Fruit fly (Drosophila melanogaster) whole organism, prepupa: ENCODE measurements around the gene CG15221.

ENCODE experiments used
- Blimp-1 ChIP-seq: fragments of 200-800 bp; sonication (Bioruptor generic); optimal IDR thresholded peaks from 3 replicates; lab custom pipeline; 2017; ENCODE audit warnings: missing biosample characterization, missing genetic modification characterization, mild to moderate bottlenecking, moderate library complexity, missing genetic modification reagents
- CG10669 ChIP-seq: fragments of 200-800 bp; sonication (Bioruptor generic); optimal IDR thresholded peaks from 3 replicates; lab custom pipeline; 2018; ENCODE audit warnings: missing biosample characterization, mild to moderate bottlenecking, missing genetic modification characterization, moderate library complexity
- CG11294 ChIP-seq: fragments of 200-800 bp; sonication (Bioruptor generic); IDR thresholded peaks from 2 replicates; pipeline ENCODE4 v1.3.6; 2022; ENCODE audit warnings: missing biosample characterization, missing genetic modification characterization
- CG15336 ChIP-seq: fragments of 200-800 bp; sonication (Bioruptor generic); IDR thresholded peaks from 2 replicates; pipeline ENCODE4 v1.3.6; 2022; ENCODE audit warnings: missing biosample characterization, missing genetic modification characterization
- CG3032 ChIP-seq: fragments of 200-800 bp; optimal IDR thresholded peaks from 2 replicates; lab custom pipeline; 2019; ENCODE audit warnings: missing biosample characterization, mild to moderate bottlenecking, missing genetic modification characterization, moderate library complexity
- CG34406 ChIP-seq: fragments of 200-800 bp; sonication (Bioruptor generic); optimal IDR thresholded peaks from 3 replicates; lab custom pipeline; 2016; ENCODE audit warnings: missing biosample characterization, missing genetic modification characterization
- CG4318 ChIP-seq: fragments of 200-800 bp; sonication (Bioruptor generic); optimal IDR thresholded peaks from 3 replicates; lab custom pipeline; 2017; ENCODE audit warnings: missing biosample characterization, mild to moderate bottlenecking, missing genetic modification characterization
- CG6276 ChIP-seq: fragments of 200-800 bp; sonication (Bioruptor generic); optimal IDR thresholded peaks from 2 replicates; lab custom pipeline; 2017; ENCODE audit warnings: missing biosample characterization, mild to moderate bottlenecking, missing genetic modification characterization
- CG6808 ChIP-seq: fragments of 200-800 bp; sonication (Bioruptor generic); optimal IDR thresholded peaks from 3 replicates; lab custom pipeline; 2017; ENCODE audit warnings: missing biosample characterization, missing genetic modification characterization, mild to moderate bottlenecking, moderate library complexity, missing genetic modification reagents
- CG7368 ChIP-seq: fragments of 200-800 bp; sonication (Bioruptor generic); optimal IDR thresholded peaks from 3 replicates; lab custom pipeline; 2016; ENCODE audit warnings: missing biosample characterization, missing genetic modification characterization
- CG8119 ChIP-seq: fragments of 200-800 bp; sonication (Bioruptor generic); IDR thresholded peaks from 3 replicates; pipeline ENCODE4 v1.3.6; 2022; ENCODE audit warnings: missing biosample characterization, missing genetic modification characterization
- CG8632 ChIP-seq: fragments of 200-800 bp; sonication (Bioruptor generic); optimal IDR thresholded peaks from 3 replicates; lab custom pipeline; 2016; ENCODE audit warnings: missing biosample characterization, missing genetic modification characterization
- Eip75B ChIP-seq: fragments of 200-800 bp; sonication (Bioruptor generic); optimal IDR thresholded peaks from 3 replicates; lab custom pipeline; 2016; ENCODE audit warnings: missing biosample characterization, missing genetic modification characterization
- Eip78C ChIP-seq: fragments of 200-800 bp; sonication (Bioruptor generic); peaks from one replicate; lab custom pipeline; 2016; ENCODE audit warnings: missing biosample characterization, missing genetic modification characterization
- Ets21C ChIP-seq: fragments of 200-800 bp; sonication (Bioruptor generic); optimal IDR thresholded peaks from 3 replicates; lab custom pipeline; 2016; ENCODE audit warnings: missing biosample characterization, missing genetic modification characterization
- Ets96B ChIP-seq: fragments of 200-800 bp; optimal IDR thresholded peaks from 2 replicates; lab custom pipeline; 2019; ENCODE audit warnings: missing biosample characterization, mild to moderate bottlenecking, missing genetic modification characterization, moderate library complexity
- Gug ChIP-seq: fragments of 200-800 bp; sonication (Bioruptor generic); IDR thresholded peaks from 2 replicates; pipeline ENCODE4 v1.3.6; 2022; ENCODE audit warnings: missing biosample characterization, missing genetic modification characterization
- Hr38 ChIP-seq: sonication (Bioruptor generic); optimal IDR thresholded peaks from 2 replicates; lab custom pipeline; 2016; ENCODE audit warnings: missing biosample characterization, missing genetic modification characterization
- Hr39 ChIP-seq: fragments of 200-800 bp; sonication (Bioruptor generic); optimal IDR thresholded peaks from 2 replicates; lab custom pipeline; 2016; ENCODE audit warnings: missing biosample characterization, missing genetic modification characterization
- Lpt ChIP-seq: fragments of 200-800 bp; sonication (Bioruptor generic); optimal IDR thresholded peaks from 3 replicates; lab custom pipeline; 2016; ENCODE audit warnings: missing biosample characterization, missing genetic modification characterization
- Met ChIP-seq: fragments of 200-800 bp; sonication (Bioruptor generic); optimal IDR thresholded peaks from 3 replicates; lab custom pipeline; 2016; ENCODE audit warnings: missing biosample characterization, missing genetic modification characterization
- OdsH ChIP-seq: fragments of 200-800 bp; sonication (Bioruptor generic); optimal IDR thresholded peaks from 3 replicates; lab custom pipeline; 2016; ENCODE audit warnings: missing biosample characterization, missing genetic modification characterization
- Smox ChIP-seq: fragments of 200-800 bp; sonication (Bioruptor generic); optimal IDR thresholded peaks from 3 replicates; lab custom pipeline; 2016; ENCODE audit warnings: missing biosample characterization, missing genetic modification characterization
- Sox102F ChIP-seq: fragments of 200-800 bp; sonication (Bioruptor generic); optimal IDR thresholded peaks from 2 replicates; lab custom pipeline; 2016; ENCODE audit warnings: missing biosample characterization, mild to moderate bottlenecking, missing genetic modification characterization
- achi ChIP-seq: fragments of 200-800 bp; sonication (Bioruptor generic); optimal IDR thresholded peaks from 3 replicates; lab custom pipeline; 2016; ENCODE audit warnings: missing biosample characterization, missing genetic modification characterization
- dac ChIP-seq: fragments of 200-800 bp; sonication (Bioruptor generic); optimal IDR thresholded peaks from 2 replicates; lab custom pipeline; 2017; ENCODE audit warnings: missing biosample characterization, mild to moderate bottlenecking, missing genetic modification characterization
- dsx ChIP-seq: fragments of 200-800 bp; optimal IDR thresholded peaks from 3 replicates; lab custom pipeline; 2019; ENCODE audit warnings: missing biosample characterization, mild to moderate bottlenecking, missing genetic modification characterization, moderate library complexity; ENCODE audit not compliant: poor library complexity, severe bottlenecking
- eg ChIP-seq: fragments of 200-800 bp; sonication (Bioruptor generic); IDR thresholded peaks from 3 replicates; pipeline ENCODE4 v1.3.6; 2022; ENCODE audit warnings: missing biosample characterization, missing genetic modification characterization
- fd85E ChIP-seq: fragments of 200-800 bp; sonication (Bioruptor generic); optimal IDR thresholded peaks from 3 replicates; lab custom pipeline; 2016; ENCODE audit warnings: missing biosample characterization, missing genetic modification characterization
- fkh ChIP-seq: fragments of 200-800 bp; sonication (Bioruptor generic); optimal IDR thresholded peaks from 3 replicates; lab custom pipeline; 2017; ENCODE audit warnings: missing biosample characterization, mild to moderate bottlenecking, missing genetic modification characterization, moderate library complexity
- lz ChIP-seq: fragments of 200-800 bp; sonication (Bioruptor generic); optimal IDR thresholded peaks from 3 replicates; lab custom pipeline; 2016; ENCODE audit warnings: missing biosample characterization, missing genetic modification characterization
- net ChIP-seq: fragments of 200-800 bp; sonication (Bioruptor generic); optimal IDR thresholded peaks from 3 replicates; lab custom pipeline; 2016; ENCODE audit warnings: missing biosample characterization, missing genetic modification characterization
- salr ChIP-seq, 2 experiments: fragments of 200-800 bp; sonication (Bioruptor generic); optimal IDR thresholded peaks; 3 replicates each; lab custom pipeline; 2016 to 2018; ENCODE audit warnings: missing biosample characterization in 2 of 2, missing genetic modification characterization in 2 of 2, mild to moderate bottlenecking in 1 of 2
- ss ChIP-seq, 2 experiments: fragments of 200-800 bp; sonication (Bioruptor generic); optimal IDR thresholded peaks; 2 replicates in 1 of 2; 3 replicates in 1 of 2; lab custom pipeline; 2017 to 2018; ENCODE audit warnings: mild to moderate bottlenecking in 2 of 2, missing biosample characterization in 2 of 2, missing genetic modification characterization in 2 of 2, moderate library complexity in 1 of 2
- svp ChIP-seq: fragments of 200-800 bp; sonication (Bioruptor generic); peaks from one replicate; lab custom pipeline; 2016; ENCODE audit warnings: missing biosample characterization, missing genetic modification characterization
- vri ChIP-seq: fragments of 200-800 bp; sonication (Bioruptor generic); optimal IDR thresholded peaks from 3 replicates; lab custom pipeline; 2016; ENCODE audit warnings: missing biosample characterization, mild to moderate bottlenecking, missing genetic modification characterization

The CG15221 gene

DNA sequence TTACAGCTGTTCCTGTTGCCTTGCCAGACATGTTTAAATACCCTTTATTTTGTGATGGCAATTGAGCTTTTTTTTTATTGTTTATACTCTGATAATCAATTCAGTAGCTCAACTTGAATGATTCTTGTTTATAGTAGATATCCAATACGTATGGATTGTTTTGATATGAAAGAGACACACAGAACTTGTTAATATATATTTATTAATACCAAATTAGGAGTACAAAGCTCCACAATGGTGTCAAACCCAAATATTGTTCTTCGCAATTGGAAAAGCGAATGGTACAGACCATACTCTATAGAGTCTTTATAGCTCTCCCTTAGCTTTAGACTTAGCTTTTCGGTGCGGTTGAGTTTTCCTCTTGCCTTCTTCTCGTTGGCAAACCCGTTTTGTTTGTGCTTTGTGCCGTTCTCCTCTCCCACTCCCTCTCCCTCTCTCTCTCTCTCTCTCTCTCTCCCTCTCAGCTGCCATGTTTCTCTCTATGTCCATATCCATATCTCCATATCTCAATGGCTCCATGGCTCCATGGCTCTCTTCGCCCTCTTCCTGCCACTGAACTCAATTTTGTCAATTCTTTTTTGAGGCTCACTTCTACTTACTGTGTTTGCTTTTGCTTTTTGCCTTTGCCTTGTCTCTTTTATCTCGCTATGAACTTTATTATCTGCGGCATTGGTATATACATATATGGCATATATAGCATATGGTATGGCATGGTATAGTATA is 38.0 kb upstream of the CG15221 start (continued):
- TF ChIP-seq ss (GFP tag; optimal IDR thresholded peaks at IDR 0.05; lab: Kevin White, UChicago): peak; percentile 64 to 89
- TF ChIP-seq CG34406 (GFP tag; lab: Kevin White, UChicago): peak; percentile 81
- TF ChIP-seq fd85E (GFP tag; lab: Kevin White, UChicago): no peak
- TF ChIP-seq Ets21C (GFP tag; lab: Kevin White, UChicago): peak; percentile 59
- peak; percentile 43 for TF ChIP-seq CG4318 (GFP tag; lab: Kevin White, UChicago)
- TF ChIP-seq Smox (GFP tag; lab: Kevin White, UChicago): peak; percentile 82
- peak; percentile 87 for TF ChIP-seq CG3032 (tag; lab: Kevin White, UChicago)
- TF ChIP-seq eg (GFP tag; lab: Robert Waterston, UW): no peak
- peak; percentile 67 for TF ChIP-seq Lpt (GFP tag; lab: Kevin White, UChicago)
- peak; percentile 80 for TF ChIP-seq svp (GFP tag; lab: Kevin White, UChicago)
- TF ChIP-seq CG6276 (GFP tag; lab: Kevin White, UChicago): peak; percentile 49
- TF ChIP-seq Hr38 (GFP tag; lab: Kevin White, UChicago): no peak
- peak; percentile 76 for TF ChIP-seq CG8119 (GFP tag; lab: Robert Waterston, UW)
- peak; percentile 69 for TF ChIP-seq Eip75B
- TF ChIP-seq OdsH: peak; percentile 82
- peak; percentile 70 for TF ChIP-seq Sox102F
- TF ChIP-seq dac (GFP tag; lab: Kevin White, UChicago): no peak
- peak; percentile 94 for TF ChIP-seq fkh (GFP tag; lab: Kevin White, UChicago)
- no peak for TF ChIP-seq CG11294 (GFP tag; lab: Robert Waterston, UW)
- TF ChIP-seq Hr39 (GFP tag; lab: Kevin White, UChicago): peak; percentile 67
- TF ChIP-seq dsx (GFP tag; lab: Kevin White, UChicago): peak; percentile 79
- peak; percentile 62; the same call in 1 of the 2 replicates for TF ChIP-seq CG15336
- no peak for TF ChIP-seq Met (GFP tag; lab: Kevin White, UChicago)
- TF ChIP-seq net: peak; percentile 59
- peak; percentile 48 to 72 for TF ChIP-seq salr (GFP tag; optimal IDR thresholded peaks at IDR 0.05; lab: Kevin White, UChicago)
- TF ChIP-seq CG10669: peak; percentile 86
- peak; percentile 87 for TF ChIP-seq Ets96B (tag; lab: Kevin White, UChicago)
- peak; percentile 68 for TF ChIP-seq CG7368 (GFP tag; lab: Kevin White, UChicago)
- TF ChIP-seq lz (GFP tag; lab: Kevin White, UChicago): peak; percentile 77
- peak; percentile 68 for TF ChIP-seq vri (GFP tag; lab: Kevin White, UChicago)

DNA sequence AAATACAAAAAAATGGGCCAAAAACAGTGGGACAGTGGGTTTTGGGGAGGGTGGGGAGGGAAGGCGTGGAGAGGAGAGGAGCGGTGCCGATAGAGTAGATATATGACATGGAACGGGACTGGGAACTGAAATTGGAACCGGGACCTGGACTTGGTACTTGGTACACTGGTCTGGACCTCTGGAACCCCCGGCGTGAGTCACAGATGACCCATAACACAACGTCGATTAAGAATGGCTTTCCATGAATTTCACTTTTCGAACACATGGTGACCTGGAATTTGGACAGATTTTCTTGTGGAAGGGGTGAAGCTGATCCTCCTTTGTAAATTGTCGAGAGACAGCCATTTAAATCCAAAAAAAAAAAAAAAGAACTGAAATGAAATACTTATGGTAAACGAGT is 37.4 kb upstream of the CG15221 start:
- peak; percentile 52 for TF ChIP-seq Blimp-1 (GFP tag; lab: Kevin White, UChicago)
- no peak for TF ChIP-seq lz (GFP tag; lab: Kevin White, UChicago)
- peak; percentile 65 for TF ChIP-seq svp (GFP tag; lab: Kevin White, UChicago)
- peak; percentile 5 for TF ChIP-seq CG6808 (GFP tag; lab: Kevin White, UChicago)
- no peak for TF ChIP-seq CG8632 (GFP tag; lab: Kevin White, UChicago)
- TF ChIP-seq Eip78C: peak; percentile 41
- TF ChIP-seq Gug: 0 out of 2 replicates have a peak, but pooled peaks have one; percentile 9
- no peak for TF ChIP-seq achi (GFP tag; lab: Kevin White, UChicago)
